Fruit fly (Drosophila melanogaster) whole organism, wandering third instar larva: Measurements from ENCODE around the gene Mst77F.

Source experiments
- Abd-B ChIP-seq: fragments of >200 bp; optimal IDR thresholded peaks from 2 replicates; lab custom pipeline; 2017; ENCODE audit warnings: missing biosample characterization, missing genetic modification characterization
- CG32264 ChIP-seq: fragments of 200-800 bp; sonication (Bioruptor generic); optimal IDR thresholded peaks from 2 replicates; lab custom pipeline; 2016; ENCODE audit warnings: missing biosample characterization, missing genetic modification characterization
- CG9705 ChIP-seq: fragments of 200-800 bp; sonication (Bioruptor generic); optimal IDR thresholded peaks from 2 replicates; lab custom pipeline; 2018; ENCODE audit warnings: missing biosample characterization, mild to moderate bottlenecking, missing genetic modification characterization
- CrebA ChIP-seq: fragments of 200-800 bp; sonication (Bioruptor generic); optimal IDR thresholded peaks from 2 replicates; lab custom pipeline; 2016; ENCODE audit warnings: missing biosample characterization, mild to moderate bottlenecking, missing genetic modification characterization, borderline replicate concordance
- Dfd ChIP-seq: fragments of >200 bp; optimal IDR thresholded peaks from 2 replicates; lab custom pipeline; 2017; ENCODE audit warnings: missing biosample characterization, missing genetic modification characterization
- Dif ChIP-seq: fragments of 200-275, 200-300 bp; sonication (Bioruptor generic); optimal IDR thresholded peaks from 2 replicates; lab custom pipeline; 2018; ENCODE audit warnings: missing biosample characterization, missing genetic modification characterization; ENCODE audit not compliant: partially characterized antibody
- GATAd ChIP-seq: sonication (Bioruptor generic); optimal IDR thresholded peaks from 2 replicates; lab custom pipeline; 2016; ENCODE audit warnings: missing biosample characterization, missing genetic modification characterization
- HLH106 ChIP-seq: fragments of 200-800 bp; optimal IDR thresholded peaks from 3 replicates; lab custom pipeline; 2019; ENCODE audit warnings: missing biosample characterization, mild to moderate bottlenecking, missing genetic modification characterization, moderate library complexity
- Hnf4 ChIP-seq: fragments of 200-800 bp; sonication (Bioruptor generic); optimal IDR thresholded peaks from 2 replicates; lab custom pipeline; 2016; ENCODE audit warnings: missing biosample characterization, mild to moderate bottlenecking, missing genetic modification characterization
- Hr78 ChIP-seq: fragments of >200 bp; optimal IDR thresholded peaks from 2 replicates; lab custom pipeline; 2017; ENCODE audit warnings: missing biosample characterization, missing genetic modification characterization
- Hr83 ChIP-seq: fragments of 200-300 bp; sonication (Bioruptor generic); optimal IDR thresholded peaks from 2 replicates; lab custom pipeline; 2016; ENCODE audit warnings: missing biosample characterization, mild to moderate bottlenecking, missing genetic modification characterization, moderate library complexity; ENCODE audit not compliant: poor library complexity, severe bottlenecking
- Jra ChIP-seq: sonication (Bioruptor generic); optimal IDR thresholded peaks from 2 replicates; lab custom pipeline; 2016; ENCODE audit warnings: missing biosample characterization, missing genetic modification characterization
- Mio ChIP-seq: sonication (Bioruptor generic); optimal IDR thresholded peaks from 2 replicates; lab custom pipeline; 2016; ENCODE audit warnings: missing biosample characterization, missing genetic modification characterization
- Myc ChIP-seq: fragments of >200 bp; optimal IDR thresholded peaks from 2 replicates; lab custom pipeline; 2017
- N ChIP-seq: fragments of >200 bp; optimal IDR thresholded peaks from 2 replicates; lab custom pipeline; 2018; ENCODE audit warnings: missing biosample characterization, missing external identifiers, missing genetic modification characterization
- OdsH ChIP-seq: fragments of 200-800 bp; sonication (Bioruptor generic); optimal IDR thresholded peaks from 2 replicates; lab custom pipeline; 2016; ENCODE audit warnings: missing biosample characterization, mild to moderate bottlenecking, missing genetic modification characterization
- Rel ChIP-seq, 2 experiments: fragments of 200-800 bp; sonication (Bioruptor generic) in 1 of 2; optimal IDR thresholded peaks; 2 replicates in 1 of 2; 3 replicates in 1 of 2; lab custom pipeline; 2016 to 2019; ENCODE audit warnings: mild to moderate bottlenecking in 2 of 2, missing biosample characterization in 2 of 2, missing genetic modification characterization in 2 of 2, moderate library complexity in 1 of 2
- Sp1 ChIP-seq: fragments of 200-800 bp; sonication (Bioruptor generic); optimal IDR thresholded peaks from 3 replicates; lab custom pipeline; 2019; ENCODE audit warnings: missing biosample characterization, mild to moderate bottlenecking, missing genetic modification characterization, moderate library complexity
- Vsx2 ChIP-seq: fragments of 200-300, 225-300 bp; sonication (Bioruptor generic); optimal IDR thresholded peaks from 2 replicates; lab custom pipeline; 2018; ENCODE audit warnings: missing biosample characterization, missing genetic modification characterization; ENCODE audit not compliant: partially characterized antibody
- br ChIP-seq: fragments of 200-800 bp; sonication (Bioruptor generic); optimal IDR thresholded peaks from 2 replicates; lab custom pipeline; 2016; ENCODE audit warnings: missing biosample characterization, missing genetic modification characterization
- brk ChIP-seq: fragments of 200-800 bp; sonication (Bioruptor generic); optimal IDR thresholded peaks from 2 replicates; lab custom pipeline; 2016; ENCODE audit warnings: missing biosample characterization, mild to moderate bottlenecking, missing genetic modification characterization
- dl ChIP-seq, 2 experiments: fragments of 175-275, 200-275 bp in 1 of 2; fragments of 200-275 bp in 1 of 2; sonication (Bioruptor generic); optimal IDR thresholded peaks; lab custom pipeline; 2018; ENCODE audit warnings: mild to moderate bottlenecking in 2 of 2, missing biosample characterization in 2 of 2, missing genetic modification characterization in 2 of 2, moderate library complexity in 2 of 2; ENCODE audit not compliant: partially characterized antibody in 2 of 2, insufficient read depth in 1 of 2
- dmrt93B ChIP-seq: fragments of 200-800 bp; sonication (Bioruptor generic); optimal IDR thresholded peaks from 2 replicates; lab custom pipeline; 2018; ENCODE audit warnings: missing biosample characterization, mild to moderate bottlenecking, missing genetic modification characterization
- dsf ChIP-seq: sonication (Bioruptor generic); optimal IDR thresholded peaks from 2 replicates; lab custom pipeline; 2016; ENCODE audit warnings: missing biosample characterization, missing genetic modification characterization, borderline replicate concordance
- ey ChIP-seq: fragments of 200-800 bp; sonication (Bioruptor generic); optimal IDR thresholded peaks from 2 replicates; lab custom pipeline; 2016; ENCODE audit warnings: missing biosample characterization, missing genetic modification characterization
- foxo ChIP-seq, 2 experiments: fragments of 200-800 bp; sonication (Bioruptor generic); optimal IDR thresholded peaks; 2 replicates in 1 of 2; 3 replicates in 1 of 2; lab custom pipeline; 2016 to 2017; ENCODE audit warnings: missing biosample characterization in 2 of 2, missing genetic modification characterization in 2 of 2
- fru ChIP-seq: fragments of 200-800 bp; sonication (Bioruptor generic); optimal IDR thresholded peaks from 3 replicates; lab custom pipeline; 2016; ENCODE audit warnings: missing biosample characterization, mild to moderate bottlenecking, missing genetic modification characterization
- h ChIP-seq: fragments of 200-800 bp; sonication (Bioruptor generic); optimal IDR thresholded peaks from 3 replicates; lab custom pipeline; 2016; ENCODE audit warnings: missing biosample characterization, mild to moderate bottlenecking, missing genetic modification characterization
- jim ChIP-seq: fragments of 175-275, 200-325 bp; sonication (Bioruptor generic); optimal IDR thresholded peaks from 2 replicates; lab custom pipeline; 2016; ENCODE audit warnings: missing biosample characterization, mild to moderate bottlenecking, missing genetic modification characterization
- lola ChIP-seq: fragments of >200 bp; optimal IDR thresholded peaks from 2 replicates; lab custom pipeline; 2017; ENCODE audit warnings: missing biosample characterization, missing genetic modification characterization
- pan ChIP-seq: fragments of >200 bp; optimal IDR thresholded peaks from 2 replicates; lab custom pipeline; 2017
- psq ChIP-seq: fragments of 200-800 bp; sonication (Bioruptor generic); optimal IDR thresholded peaks from 3 replicates; lab custom pipeline; 2017; ENCODE audit warnings: missing biosample characterization, mild to moderate bottlenecking, missing genetic modification characterization, moderate library complexity
- rgr ChIP-seq: fragments of 200-800 bp; sonication (Bioruptor generic); optimal IDR thresholded peaks from 3 replicates; lab custom pipeline; 2016; ENCODE audit warnings: missing biosample characterization, mild to moderate bottlenecking, missing genetic modification characterization
- sage ChIP-seq: fragments of 200-800 bp; sonication (Bioruptor generic); optimal IDR thresholded peaks from 2 replicates; lab custom pipeline; 2016; ENCODE audit warnings: missing biosample characterization, mild to moderate bottlenecking, missing genetic modification characterization
- sv ChIP-seq: fragments of 200-800 bp; sonication (Bioruptor generic); optimal IDR thresholded peaks from 3 replicates; lab custom pipeline; 2016; ENCODE audit warnings: missing biosample characterization, missing genetic modification characterization
- tai ChIP-seq: sonication (Bioruptor generic); optimal IDR thresholded peaks from 2 replicates; lab custom pipeline; 2016; ENCODE audit warnings: missing biosample characterization, missing genetic modification characterization
- usp ChIP-seq: fragments of >200 bp; optimal IDR thresholded peaks from 2 replicates; lab custom pipeline; 2017; ENCODE audit warnings: missing biosample characterization, missing genetic modification characterization
- woc ChIP-seq: sonication (Bioruptor generic); optimal IDR thresholded peaks from 2 replicates; lab custom pipeline; 2016; ENCODE audit warnings: missing biosample characterization, mild to moderate bottlenecking, missing genetic modification characterization

Mst77F gene

dm6 chr3L:20771891-20772646 is 45.8 kb downstream of the Mst77F start:
- TF ChIP-seq lola (GFP tag; lab: Kevin White, UChicago), result no peak
- no peak for TF ChIP-seq pan (lab: Kevin White, UChicago)
- no peak for TF ChIP-seq Dfd (GFP tag; lab: Kevin White, UChicago)
- TF ChIP-seq ey (GFP tag; lab: Kevin White, UChicago), result peak; percentile 71
- no peak for TF ChIP-seq brk (GFP tag; lab: Kevin White, UChicago)
- peak; percentile 76 for TF ChIP-seq Myc (lab: Kevin White, UChicago)
- peak in 1 of 2 experiments; percentile 80 for TF ChIP-seq foxo (GFP tag; optimal IDR thresholded peaks at IDR 0.05; lab: Kevin White, UChicago)
- TF ChIP-seq dl (GFP tag; optimal IDR thresholded peaks at IDR 0.05; lab: Kevin White, UChicago; ENCODE audit: insufficient read depth in 1 of 2, partially characterized antibody in 2 of 2), result no peak
- TF ChIP-seq OdsH, result peak; percentile 78
- peak; percentile 72 for TF ChIP-seq br (GFP tag; lab: Kevin White, UChicago)
- TF ChIP-seq dmrt93B, result peak; percentile 41
- no peak for TF ChIP-seq CrebA
- no peak for TF ChIP-seq CG32264
- TF ChIP-seq HLH106 (tag; lab: Kevin White, UChicago), result peak; percentile 68
- TF ChIP-seq Jra (GFP tag; lab: Kevin White, UChicago), result peak; percentile 55
- peak; percentile 75 for TF ChIP-seq h (GFP tag; lab: Kevin White, UChicago)
- TF ChIP-seq Hr78 (GFP tag; lab: Kevin White, UChicago), result no peak
- no peak for TF ChIP-seq jim
- TF ChIP-seq woc (GFP tag; lab: Kevin White, UChicago), result peak; percentile 67
- peak; percentile 78 for TF ChIP-seq rgr (GFP tag; lab: Kevin White, UChicago)
- TF ChIP-seq dsf (GFP tag; lab: Kevin White, UChicago), result no peak
- no peak for TF ChIP-seq Mio
- TF ChIP-seq sage (GFP tag; lab: Kevin White, UChicago), result peak; percentile 65
- no peak for TF ChIP-seq N (GFP tag; lab: Kevin White, UChicago)
- TF ChIP-seq usp (GFP tag; lab: Kevin White, UChicago), result no peak
- TF ChIP-seq Rel (GFP tag; optimal IDR thresholded peaks at IDR 0.05; lab: Kevin White, UChicago), result no peak
- no peak for TF ChIP-seq Rel (tag; optimal IDR thresholded peaks at IDR 0.05; lab: Kevin White, UChicago)
- peak; percentile 73 for TF ChIP-seq Hnf4 (GFP tag; lab: Kevin White, UChicago)
- no peak for TF ChIP-seq Vsx2 (GFP tag; lab: Kevin White, UChicago)
- TF ChIP-seq CG9705 (GFP tag; lab: Kevin White, UChicago), result no peak
- TF ChIP-seq sv, result peak; percentile 55
- no peak for TF ChIP-seq GATAd (GFP tag; lab: Kevin White, UChicago)
- TF ChIP-seq Abd-B (GFP tag; lab: Kevin White, UChicago), result no peak
- no peak for TF ChIP-seq tai
- peak; percentile 46 for TF ChIP-seq Sp1 (GFP tag; lab: Kevin White, UChicago)
- no peak for TF ChIP-seq Dif (GFP tag; lab: Kevin White, UChicago)
- peak; percentile 31 for TF ChIP-seq Hr83 (GFP tag; lab: Kevin White, UChicago)
- peak; percentile 80 for TF ChIP-seq fru (GFP tag; lab: Kevin White, UChicago)
- peak; percentile 53 for TF ChIP-seq psq (GFP tag; lab: Kevin White, UChicago)
